Fruit fly (Drosophila melanogaster) whole organism, larva: ENCODE measurements around the gene Herp.
A peak's percentile ranks its signal among the peaks of the same experiment; 100 is the strongest.

Source experiments
- noc ChIP-seq: fragments of 200-800 bp; sonication (Bioruptor generic); optimal IDR thresholded peaks from 3 replicates; lab custom pipeline; 2019; ENCODE audit warnings: missing biosample characterization, mild to moderate bottlenecking, missing genetic modification characterization, moderate library complexity

Gene Herp

dm6 chr2L:7811249-7812002 lies 11.6 kb upstream of the Herp start, which contains the start of gene LanB1:
Gene LanB1, plus strand, starts transcription at chr2L:7811438.
- TF ChIP-seq noc (tag; lab: Kevin White, UChicago), result no peak

dm6 chr2L:7810519-7810918 lies 10.7 kb upstream of the Herp start, which contains the start of gene Cdc14:
Gene Cdc14, minus strand, starts transcription at chr2L:7810703.
- no peak for TF ChIP-seq noc (tag; lab: Kevin White, UChicago)

- peak; percentile 2 for TF ChIP-seq noc (tag; lab: Kevin White, UChicago)
Observed at dm6 chr2L:7809699-7810088, 9.8 kb upstream of the Herp start.

- no peak for TF ChIP-seq noc (tag; lab: Kevin White, UChicago)
Observed at dm6 chr2L:7808886-7809698, 9.2 kb upstream of the Herp start.

dm6 chr2L:7807563-7807962 lies 7.7 kb upstream of the Herp start:
- no peak for TF ChIP-seq noc (tag; lab: Kevin White, UChicago)

- no peak for TF ChIP-seq noc (tag; lab: Kevin White, UChicago)
Observed at dm6 chr2L:7795859-7796258, 4.0 kb downstream of the Herp start, which contains the start of gene LKRSDH. Gene LKRSDH, minus strand, starts transcription at chr2L:7795959.

dm6 chr2L:7794689-7795475 lies 5.0 kb downstream of the Herp start:
- no peak for TF ChIP-seq noc (tag; lab: Kevin White, UChicago)

dm6 chr2L:7791356-7791738 lies 8.5 kb downstream of the Herp start:
- TF ChIP-seq noc (tag; lab: Kevin White, UChicago), result no peak

- TF ChIP-seq noc (tag; lab: Kevin White, UChicago), result peak; percentile 60
Observed at dm6 chr2L:7790448-7791355, 9.2 kb downstream of the Herp start, which contains the start of gene CG7149. Gene CG7149, minus strand, starts transcription at chr2L:7790557.

- no peak for TF ChIP-seq noc (tag; lab: Kevin White, UChicago)
Observed at dm6 chr2L:7790081-7790447, 9.8 kb downstream of the Herp start.

dm6 chr2L:7788952-7789466 lies 10.8 kb downstream of the Herp start:
- no peak for TF ChIP-seq noc (tag; lab: Kevin White, UChicago)

- TF ChIP-seq noc (tag; lab: Kevin White, UChicago), result peak; percentile 15
Observed at dm6 chr2L:7782788-7783401, 17.0 kb downstream of the Herp start, which contains the start of gene Brd7-9. Gene Brd7-9, plus strand, starts transcription at chr2L:7782865.

dm6 chr2L:7781165-7781564 lies 18.7 kb downstream of the Herp start, which contains the start of gene CG7164:
Gene CG7164, plus strand, starts transcription at chr2L:7781465.
- TF ChIP-seq noc (tag; lab: Kevin White, UChicago), result no peak

- TF ChIP-seq noc (tag; lab: Kevin White, UChicago), result no peak
Observed at dm6 chr2L:7779785-7780184, 20.1 kb downstream of the Herp start, which contains the start of gene Uro. Gene Uro, plus strand, starts transcription at chr2L:7780085.
